Worm (Caenorhabditis elegans) whole organism, L3 larva: ENCODE data around the gene C08F8.15.
"Not testable (repeated sequence)": the region's sequence is repeated elsewhere in the genome, so short reads cannot be mapped to it uniquely, and the experiment has no call there.

Experiments
- R02D3.7 ChIP-seq: fragments of 150-350 bp; optimal IDR thresholded peaks from 2 replicates; lab custom pipeline; 2014; ENCODE audit warnings: missing biosample characterization, missing genetic modification characterization
- ZK546.5 ChIP-seq: sonication (generic microtip); optimal IDR thresholded peaks from 2 replicates; lab custom pipeline; 2017; ENCODE audit warnings: missing biosample characterization, missing genetic modification characterization
- aly-2 ChIP-seq: fragments of 150-350 bp; optimal IDR thresholded peaks from 2 replicates; lab custom pipeline; 2014; ENCODE audit warnings: missing biosample characterization, missing genetic modification characterization
- ceh-16 ChIP-seq: sonication (generic microtip); optimal IDR thresholded peaks from 2 replicates; lab custom pipeline; 2017; ENCODE audit warnings: missing biosample characterization, missing genetic modification characterization
- ceh-28 ChIP-seq: fragments of 150-350 bp; optimal IDR thresholded peaks from 2 replicates; lab custom pipeline; 2014; ENCODE audit warnings: missing biosample characterization, missing genetic modification reagents, missing genetic modification characterization
- daf-12 ChIP-seq: fragments of 150-350 bp; optimal IDR thresholded peaks from 2 replicates; lab custom pipeline; 2014; ENCODE audit warnings: missing biosample characterization, missing genetic modification reagents, missing genetic modification characterization
- egl-27 ChIP-seq: sonication (generic microtip); optimal IDR thresholded peaks from 4 replicates; lab custom pipeline; 2017; ENCODE audit warnings: missing biosample characterization, missing genetic modification reagents, missing genetic modification characterization
- egl-5 ChIP-seq: fragments of 150-350 bp; optimal IDR thresholded peaks from 2 replicates; lab custom pipeline; 2017; ENCODE audit warnings: missing biosample characterization, missing genetic modification reagents, missing genetic modification characterization, inconsistent platforms
- elt-2 ChIP-seq: sonication (generic microtip); optimal IDR thresholded peaks from 2 replicates; lab custom pipeline; 2016; ENCODE audit warnings: missing genetic modification reagents, mild to moderate bottlenecking, missing genetic modification characterization, missing compliant biosample characterization
- fkh-10 ChIP-seq: sonication (generic microtip); optimal IDR thresholded peaks from 2 replicates; lab custom pipeline; 2017; ENCODE audit warnings: missing biosample characterization, missing genetic modification reagents, missing genetic modification characterization
- fkh-2 ChIP-seq: fragments of 150-350 bp; optimal IDR thresholded peaks from 2 replicates; lab custom pipeline; 2014; ENCODE audit warnings: missing biosample characterization, missing genetic modification reagents, missing genetic modification characterization
- fos-1 ChIP-seq: fragments of 150-350 bp; optimal IDR thresholded peaks from 2 replicates; lab custom pipeline; 2014; ENCODE audit warnings: missing biosample characterization, missing genetic modification characterization
- hmg-11 ChIP-seq: sonication (generic microtip); optimal IDR thresholded peaks from 2 replicates; lab custom pipeline; 2016; ENCODE audit warnings: missing genetic modification characterization, missing compliant biosample characterization
- jun-1 ChIP-seq: fragments of 150-350 bp; optimal IDR thresholded peaks from 2 replicates; lab custom pipeline; 2014; ENCODE audit warnings: missing biosample characterization, missing genetic modification reagents, missing genetic modification characterization
- lin-39 ChIP-seq: fragments of 150-350 bp; optimal IDR thresholded peaks from 2 replicates; lab custom pipeline; 2018; ENCODE audit warnings: missing biosample characterization, missing genetic modification reagents, missing genetic modification characterization
- lsy-12 ChIP-seq: sonication (generic microtip); optimal IDR thresholded peaks from 2 replicates; lab custom pipeline; 2016; ENCODE audit warnings: mild to moderate bottlenecking, missing genetic modification characterization, missing compliant biosample characterization
- mdl-1 ChIP-seq: fragments of 150-350 bp; optimal IDR thresholded peaks from 2 replicates; lab custom pipeline; 2014; ENCODE audit warnings: missing biosample characterization, missing genetic modification characterization
- mml-1 ChIP-seq: fragments of 150-350 bp; sonication (generic microtip); optimal IDR thresholded peaks from 3 replicates; lab custom pipeline; 2014; ENCODE audit warnings: missing biosample characterization, missing genetic modification characterization
- nhr-11 ChIP-seq: fragments of 150-350 bp; optimal IDR thresholded peaks from 2 replicates; lab custom pipeline; 2014; ENCODE audit warnings: missing biosample characterization, missing genetic modification characterization
- nhr-12 ChIP-seq: fragments of 150-350 bp; optimal IDR thresholded peaks from 2 replicates; lab custom pipeline; 2014; ENCODE audit warnings: missing biosample characterization, missing genetic modification characterization
- nhr-237 ChIP-seq: fragments of 150-350 bp; optimal IDR thresholded peaks from 2 replicates; lab custom pipeline; 2014; ENCODE audit warnings: missing biosample characterization, missing genetic modification characterization
- nhr-28 ChIP-seq: fragments of 150-350 bp; optimal IDR thresholded peaks from 2 replicates; lab custom pipeline; 2014; ENCODE audit warnings: missing biosample characterization, missing genetic modification characterization
- nhr-43 ChIP-seq: sonication (generic microtip); optimal IDR thresholded peaks from 2 replicates; lab custom pipeline; 2016; ENCODE audit warnings: mild to moderate bottlenecking, missing genetic modification characterization, missing compliant biosample characterization; ENCODE audit not compliant: poor library complexity, severe bottlenecking
- nhr-67 ChIP-seq: fragments of 150-350 bp; optimal IDR thresholded peaks from 2 replicates; lab custom pipeline; 2014; ENCODE audit warnings: missing biosample characterization, missing genetic modification characterization
- nhr-76 ChIP-seq: fragments of 150-350 bp; sonication (generic microtip); optimal IDR thresholded peaks from 5 replicates; lab custom pipeline; 2014; ENCODE audit warnings: missing biosample characterization, missing genetic modification characterization
- nhr-77 ChIP-seq: fragments of 150-350 bp; optimal IDR thresholded peaks from 2 replicates; lab custom pipeline; 2014; ENCODE audit warnings: missing biosample characterization, missing genetic modification characterization
- pha-4 ChIP-seq: fragments of 150-350 bp; optimal IDR thresholded peaks from 2 replicates; lab custom pipeline; 2014; ENCODE audit warnings: missing biosample characterization, missing genetic modification reagents, missing genetic modification characterization
- pqm-1 ChIP-seq: fragments of 150-350 bp; optimal IDR thresholded peaks from 2 replicates; lab custom pipeline; 2017; ENCODE audit warnings: missing biosample characterization, missing genetic modification characterization, inconsistent platforms
- snpc-4 ChIP-seq: fragments of 150-350 bp; optimal IDR thresholded peaks from 2 replicates; lab custom pipeline; 2014; ENCODE audit warnings: missing biosample characterization, missing genetic modification characterization
- tbx-2 ChIP-seq: sonication (generic microtip); optimal IDR thresholded peaks from 2 replicates; lab custom pipeline; 2016; ENCODE audit warnings: mild to moderate bottlenecking, missing genetic modification characterization, missing compliant biosample characterization
- zag-1 ChIP-seq: fragments of 150-350 bp; optimal IDR thresholded peaks from 2 replicates; lab custom pipeline; 2014; ENCODE audit warnings: missing biosample characterization, missing genetic modification characterization
- ztf-11 ChIP-seq: fragments of 150-350 bp; optimal IDR thresholded peaks from 2 replicates; lab custom pipeline; 2014; ENCODE audit warnings: missing biosample characterization, missing genetic modification characterization

Gene C08F8.15

ce11 chrIV:11160707-11161106 is at the start of gene C08F8.15:
TSS of gene C08F8.15 (minus strand) at chrIV:11160807.
- TF ChIP-seq pha-4, result no peak
- no peak for TF ChIP-seq fos-1
- TF ChIP-seq egl-27 (tag; lab: Kevin White, UChicago), result no peak
- TF ChIP-seq ceh-16 (tag; lab: Kevin White, UChicago), result no peak
- TF ChIP-seq hmg-11 (tag; lab: Kevin White, UChicago), result no peak
- no peak for TF ChIP-seq zag-1
- no peak for TF ChIP-seq lin-39 (tag; lab: Kevin White, UChicago)
- TF ChIP-seq, all 47 proteins: peak for 0

DNA sequence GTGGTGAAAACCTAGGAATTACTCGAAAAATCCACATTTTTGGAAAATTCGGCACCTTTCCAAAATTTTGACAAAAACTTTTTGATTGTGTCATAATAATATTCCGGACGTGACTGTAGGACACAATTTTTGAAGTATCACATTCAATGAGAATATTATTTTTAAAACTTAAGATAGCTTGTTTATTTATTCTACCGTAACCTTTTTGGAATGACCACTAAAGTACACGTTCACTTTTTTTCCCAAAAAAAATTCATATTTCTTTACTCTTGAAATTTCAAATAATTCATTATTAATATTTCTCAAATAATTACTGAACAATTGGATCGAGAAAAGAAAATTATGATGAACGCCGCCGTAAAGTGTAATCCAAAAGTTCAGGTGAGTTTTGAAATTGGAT is 46.6 kb upstream of the C08F8.15 start, which contains the start of gene R07H5.9:
R07H5.9 (plus strand) TSS at position 301 of the 400 bp plus-strand sequence.
- TF ChIP-seq ceh-28 (tag; lab: Kevin White, UChicago) (no peak), ztf-11 (tag; lab: Kevin White, UChicago) (no peak), R02D3.7 (tag; lab: Kevin White, UChicago) (no peak), pha-4 (no peak), egl-5 (no peak), mdl-1 (tag; lab: Kevin White, UChicago) (no peak), pqm-1 (tag; lab: Kevin White, UChicago) (no peak), ceh-16 (tag; lab: Kevin White, UChicago) (no peak), nhr-67 (tag; lab: Kevin White, UChicago) (no peak), aly-2 (tag; lab: Kevin White, UChicago) (no peak)
- TF ChIP-seq, all 47 proteins: peak for 0

DNA sequence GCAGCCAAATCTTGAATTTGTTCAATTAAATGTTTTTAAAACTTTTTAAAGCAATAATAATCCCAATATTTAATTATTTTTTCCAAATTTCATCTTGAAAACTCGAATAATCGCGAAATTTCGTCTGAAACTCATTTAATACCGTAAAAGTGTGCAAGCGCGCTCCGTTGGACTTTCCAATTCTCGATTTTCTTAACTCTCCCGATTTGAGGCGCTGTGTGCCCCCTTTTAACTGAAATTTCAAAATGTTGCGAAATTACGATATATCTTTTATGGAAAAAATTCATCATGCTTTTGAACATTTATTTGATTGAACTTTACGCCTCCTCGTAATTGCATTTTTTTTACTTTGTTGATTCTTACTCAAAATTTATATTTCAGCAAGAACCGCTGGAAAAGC is 41.8 kb upstream of the C08F8.15 start, which contains the start of gene R07H5.11:
R07H5.11 (plus strand) TSS at position 380 of the 400 bp plus-strand sequence.
- TF ChIP-seq nhr-12 (tag; lab: Kevin White, UChicago); mml-1; egl-27 (tag; lab: Kevin White, UChicago): not testable (repeated sequence)

DNA sequence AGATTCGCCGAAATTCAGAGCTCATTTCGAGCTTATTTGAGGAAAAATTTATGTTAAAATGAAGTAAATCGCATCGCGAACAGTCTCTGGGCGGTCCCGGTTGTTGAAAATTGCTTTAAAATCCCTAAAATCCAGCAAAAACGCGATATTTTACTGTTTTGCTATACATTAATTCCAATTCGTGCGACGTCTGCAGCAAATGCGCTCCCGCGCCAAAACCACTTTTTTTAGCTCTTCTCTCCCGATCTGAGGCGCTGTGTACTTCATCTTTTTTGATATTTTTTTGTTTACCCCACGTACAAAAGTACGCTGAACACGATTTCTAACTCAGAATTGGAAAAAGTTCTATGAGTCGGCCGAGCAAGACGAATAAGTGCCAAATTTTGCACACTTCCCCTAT is 38.4 kb upstream of the C08F8.15 start, which contains the start of gene R07H5.16:
R07H5.16 (plus strand) TSS at position 348 of the 400 bp plus-strand sequence.
- not testable (repeated sequence) for TF ChIP-seq nhr-77 (tag; lab: Kevin White, UChicago); snpc-4; nhr-76 (tag; lab: Kevin White, UChicago)

ce11 chrIV:11189411-11189810 is 28.8 kb upstream of the C08F8.15 start, which contains the start of gene fbxb-79:
TSS of gene fbxb-79 (minus strand) at chrIV:11189511.
- no peak for TF ChIP-seq elt-2
- TF ChIP-seq fos-1, result no peak
- no peak for TF ChIP-seq ZK546.5 (tag; lab: Kevin White, UChicago)
- no peak for TF ChIP-seq lin-39 (tag; lab: Kevin White, UChicago)
- TF ChIP-seq nhr-67 (tag; lab: Kevin White, UChicago), result no peak
- no peak for TF ChIP-seq nhr-11 (tag; lab: Kevin White, UChicago)
- no peak for TF ChIP-seq nhr-28 (tag; lab: Kevin White, UChicago)
- no peak for TF ChIP-seq lsy-12
- no peak for TF ChIP-seq pha-4
- no peak for TF ChIP-seq tbx-2 (tag; lab: Kevin White, UChicago)

DNA sequence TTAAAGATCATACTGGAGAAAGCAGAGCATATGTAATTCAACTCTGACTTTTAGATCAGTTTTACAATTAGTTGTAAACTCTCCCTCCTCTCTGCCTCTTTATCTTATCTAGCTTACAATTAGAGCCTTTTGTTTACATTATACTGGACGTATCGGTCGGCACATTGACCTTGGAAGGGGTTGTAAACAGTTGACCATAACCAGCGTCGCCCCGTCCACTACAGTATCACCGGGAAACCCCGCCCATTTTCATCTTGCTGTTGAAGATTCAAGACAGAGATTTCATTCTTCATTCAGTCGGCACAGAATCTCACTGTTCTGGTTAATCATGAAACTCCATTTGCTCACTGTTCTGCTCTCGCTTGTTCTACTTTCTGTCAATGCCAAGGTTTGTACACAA is 26.1 kb upstream of the C08F8.15 start, which contains the start of gene sdz-27:
sdz-27 (plus strand) TSS at position 301 of the 400 bp plus-strand sequence.
- TF ChIP-seq nhr-77 (tag; lab: Kevin White, UChicago) (no peak), mml-1 (no peak), egl-27 (tag; lab: Kevin White, UChicago) (no peak), fkh-10 (no peak), nhr-12 (tag; lab: Kevin White, UChicago) (no peak), nhr-237 (tag; lab: Kevin White, UChicago) (no peak), jun-1 (tag; lab: Kevin White, UChicago) (no peak), pha-4 (no peak), nhr-43 (tag; lab: Kevin White, UChicago) (no peak), nhr-67 (tag; lab: Kevin White, UChicago) (no peak), nhr-28 (tag; lab: Kevin White, UChicago) (no peak), ceh-28 (tag; lab: Kevin White, UChicago) (no peak), elt-2 (no peak), egl-5 (no peak), fkh-2 (tag; lab: Kevin White, UChicago) (no peak), ceh-16 (tag; lab: Kevin White, UChicago) (no peak), daf-12 (no peak)
